Fruit fly (Drosophila melanogaster): ENCODE results near the gene CG5676.

CG5676 gene

dm6 chr2L:10232827-10233226, 22.9 kb downstream of the CG5676 start:
- no peak for TF ChIP-seq gro (GFP tag; optimal IDR thresholded peaks at IDR 0.05)
- peak; percentile 11 for TF ChIP-seq Hmx (GFP tag; optimal IDR thresholded peaks at IDR 0.05)
- TF ChIP-seq CG2199 (GFP tag; IDR thresholded peaks at IDR 0.05): no peak
- no peak for TF ChIP-seq CG1233 (GFP tag; optimal IDR thresholded peaks at IDR 0.05)
- TF ChIP-seq Myb (GFP tag; optimal IDR thresholded peaks at IDR 0.05): no peak
- TF ChIP-seq fru (optimal IDR thresholded peaks at IDR 0.05): no peak
- no peak for TF ChIP-seq H2.0 (GFP tag; IDR thresholded peaks at IDR 0.05)
- no peak for TF ChIP-seq CG1603 (tag; optimal IDR thresholded peaks at IDR 0.05)
- no peak for TF ChIP-seq CG9727 (GFP tag; optimal IDR thresholded peaks at IDR 0.05)
- TF ChIP-seq D19A (tag; optimal IDR thresholded peaks at IDR 0.05): peak; percentile 62
- no peak for TF ChIP-seq CG12299 (tag; optimal IDR thresholded peaks at IDR 0.05)
- no peak for TF ChIP-seq dati (GFP tag; IDR thresholded peaks at IDR 0.05)
- no peak for TF ChIP-seq CG8388 (GFP tag; optimal IDR thresholded peaks at IDR 0.05)
- no peak for TF ChIP-seq twi (tag; optimal IDR thresholded peaks at IDR 0.05)
- peak; percentile 48 for TF ChIP-seq sens (GFP tag)

- no peak for TF ChIP-seq CG3995 (GFP tag; optimal IDR thresholded peaks at IDR 0.05)
- TF ChIP-seq CG30020 (tag; optimal IDR thresholded peaks at IDR 0.05): peak; percentile 97
- TF ChIP-seq Dll (GFP tag; IDR thresholded peaks at IDR 0.05; ENCODE audit: partially characterized antibody): 0 out of 4 replicates have a peak, but pooled peaks have one; percentile 21
- peak; percentile 68 for TF ChIP-seq row (GFP tag; IDR thresholded peaks at IDR 0.05)
- no peak for TF ChIP-seq dimm (GFP tag; IDR thresholded peaks at IDR 0.05)
- TF ChIP-seq CG34422 (GFP tag; IDR thresholded peaks at IDR 0.05): peak; percentile 37; the same call in 1 of the 3 replicates
- peak; percentile 45 for TF ChIP-seq CG15479 (GFP tag; optimal IDR thresholded peaks at IDR 0.05)
- TF ChIP-seq CG1024 (GFP tag; IDR thresholded peaks at IDR 0.05): peak; percentile 93
- TF ChIP-seq knrl (GFP tag; IDR thresholded peaks at IDR 0.05; ENCODE audit: partially characterized antibody): 0 out of 3 replicates have a peak, but pooled peaks have one; percentile 25
- no peak for TF ChIP-seq HLH3B (GFP tag; IDR thresholded peaks at IDR 0.05)
- no peak for TF ChIP-seq ATbp (GFP tag; optimal IDR thresholded peaks at IDR 0.05)
- TF ChIP-seq lab (GFP tag; optimal IDR thresholded peaks at IDR 0.05): no peak
- TF ChIP-seq CG8924 (tag; optimal IDR thresholded peaks at IDR 0.05): no peak
- TF ChIP-seq ato (GFP tag; IDR thresholded peaks at IDR 0.05; ENCODE audit: partially characterized antibody): no peak
- TF ChIP-seq ase (GFP tag; IDR thresholded peaks at IDR 0.05): no peak
- TF ChIP-seq D19A (tag; optimal IDR thresholded peaks at IDR 0.05): no peak
- TF ChIP-seq CG17802 (tag; optimal IDR thresholded peaks at IDR 0.05): peak; percentile 98
- no peak for TF ChIP-seq CG12236 (GFP tag; optimal IDR thresholded peaks at IDR 0.05)
- TF ChIP-seq crol (GFP tag; IDR thresholded peaks at IDR 0.05): no peak
- no peak for TF ChIP-seq trh (GFP tag; optimal IDR thresholded peaks at IDR 0.05)
- no peak for TF ChIP-seq gem (tag; optimal IDR thresholded peaks at IDR 0.05)
- peak; percentile 16 for TF ChIP-seq Ets65A (GFP tag)
- TF ChIP-seq CG9727 (GFP tag; optimal IDR thresholded peaks at IDR 0.05): no peak
- TF ChIP-seq zf30C (GFP tag; optimal IDR thresholded peaks at IDR 0.05): no peak
- TF ChIP-seq CHES-1-like (GFP tag; optimal IDR thresholded peaks at IDR 0.05): no peak
- peak; percentile 55; the same call in 1 of the 3 replicates for TF ChIP-seq CG34224 (GFP tag; IDR thresholded peaks at IDR 0.05; ENCODE audit: partially characterized antibody)
- peak; percentile 14; the same call in 1 of the 2 replicates for TF ChIP-seq hbn (GFP tag; IDR thresholded peaks at IDR 0.05; ENCODE audit: partially characterized antibody)
- peak; percentile 45 for TF ChIP-seq dm (GFP tag; optimal IDR thresholded peaks at IDR 0.05)
- TF ChIP-seq Lim3 (GFP tag; IDR thresholded peaks at IDR 0.05): no peak
- TF ChIP-seq psq (GFP tag; optimal IDR thresholded peaks at IDR 0.05): no peak
- TF ChIP-seq CG13624 (GFP tag; optimal IDR thresholded peaks at IDR 0.05): no peak
- no peak for TF ChIP-seq twi (tag; optimal IDR thresholded peaks at IDR 0.05)
- TF ChIP-seq MBD-R2 (GFP tag; IDR thresholded peaks at IDR 0.05): peak; percentile 53; the same call in 1 of the 2 replicates
- TF ChIP-seq phol (tag; optimal IDR thresholded peaks at IDR 0.05): peak; percentile 44
- TF ChIP-seq CG8478 (optimal IDR thresholded peaks at IDR 0.05): no peak
- TF ChIP-seq CG8359 (GFP tag; optimal IDR thresholded peaks at IDR 0.05; ENCODE audit: borderline replicate concordance): no peak
- no peak for TF ChIP-seq Usf (GFP tag; optimal IDR thresholded peaks at IDR 0.05)
- TF ChIP-seq Antp (GFP tag; optimal IDR thresholded peaks at IDR 0.05): no peak
Observed at dm6 chr2L:10232152-10232816, 23.4 kb downstream of the CG5676 start, which contains the start of gene eEF1delta. Gene eEF1delta, plus strand, starts transcription at chr2L:10232507.

All from whole organism, embryonic.